Worm (Caenorhabditis elegans) whole organism, young adult: Measurements from ENCODE around the gene daf-42.
"Not testable (repeated sequence)": the region's sequence is repeated elsewhere in the genome, so short reads cannot be mapped to it uniquely, and the experiment has no call there.

ENCODE experiments used
- F22D6.2 ChIP-seq: sonication (generic microtip); optimal IDR thresholded peaks from 2 replicates; lab custom pipeline; 2016; ENCODE audit warnings: mild to moderate bottlenecking, missing genetic modification characterization, missing compliant biosample characterization
- ama-1 ChIP-seq, 3 experiments: fragments of 150-350 bp in 1 of 3; sonication (generic microtip) in 2 of 3; optimal IDR thresholded peaks; 2 replicates each; lab custom pipeline; 2014 to 2018; ENCODE audit warnings: missing biosample characterization in 2 of 3, missing genetic modification characterization in 2 of 3, missing genetic modification reagents in 2 of 3
- egrh-3 ChIP-seq: fragments of 200-800 bp; sonication (Bioruptor generic); IDR thresholded peaks from 2 replicates; pipeline ENCODE4 v1.3.6; 2022; ENCODE audit warnings: missing genetic modification reagents, missing genetic modification characterization, missing compliant biosample characterization
- madf-6 ChIP-seq: fragments of 200-800 bp; sonication (Bioruptor generic); IDR thresholded peaks from 2 replicates; pipeline ENCODE4 v1.3.6; 2022; ENCODE audit warnings: missing genetic modification reagents, missing genetic modification characterization, missing compliant biosample characterization
- nhr-179 ChIP-seq: sonication (generic microtip); optimal IDR thresholded peaks from 2 replicates; lab custom pipeline; 2016; ENCODE audit warnings: mild to moderate bottlenecking, missing genetic modification characterization, missing compliant biosample characterization
- nhr-90 ChIP-seq: sonication (generic microtip); optimal IDR thresholded peaks from 2 replicates; lab custom pipeline; 2016; ENCODE audit warnings: missing genotype, mild to moderate bottlenecking, missing genetic modification characterization, missing compliant biosample characterization
- snpc-3.4 ChIP-seq: sonication (generic microtip); optimal IDR thresholded peaks from 2 replicates; lab custom pipeline; 2017; ENCODE audit warnings: missing genetic modification characterization, mild to moderate bottlenecking, missing compliant biosample characterization, antibody characterized with exemption, moderate library complexity, missing genotype, missing genetic modification reagents
- snpc-4 ChIP-seq, 5 experiments: fragments of 150-350 bp in 1 of 5; sonication (generic microtip) in 4 of 5; optimal IDR thresholded peaks; 2 replicates each; lab custom pipeline; 2014 to 2018; ENCODE audit warnings: missing genetic modification characterization in 5 of 5, missing biosample characterization in 3 of 5, antibody characterized with exemption in 2 of 5, mild to moderate bottlenecking in 2 of 5, missing compliant biosample characterization in 2 of 5, missing genotype in 2 of 5, moderate library complexity in 2 of 5, missing genetic modification reagents in 1 of 5
- tbp1 ChIP-seq: fragments of 200-800 bp; sonication (Bioruptor generic); optimal IDR thresholded peaks from 2 replicates; lab custom pipeline; 2018; ENCODE audit warnings: mild to moderate bottlenecking, missing genetic modification characterization, missing compliant biosample characterization
- ztf-3 ChIP-seq: fragments of 200-800 bp; sonication (Bioruptor generic); optimal IDR thresholded peaks from 2 replicates; lab custom pipeline; 2018; ENCODE audit warnings: mild to moderate bottlenecking, missing genetic modification characterization, missing compliant biosample characterization

- TF ChIP-seq nhr-179; ama-1 (optimal IDR thresholded peaks at IDR 0.05; lab: Kevin White, UChicago); ama-1 (GFP tag; optimal IDR thresholded peaks at IDR 0.05; lab: Kevin White, UChicago); ztf-3 (GFP tag; lab: Kevin White, UChicago); snpc-4 (GFP tag; optimal IDR thresholded peaks at IDR 0.05; lab: Kevin White, UChicago); snpc-4 (tag; optimal IDR thresholded peaks at IDR 0.05; lab: Kevin White, UChicago); nhr-90 (tag; lab: Kevin White, UChicago); egrh-3; madf-6 (GFP tag; lab: Robert Waterston, UW); tbp1 (GFP tag; lab: Kevin White, UChicago); F22D6.2 (tag; lab: Kevin White, UChicago); snpc-3.4 (tag; lab: Kevin White, UChicago): not testable (repeated sequence)
Measured at ce11 chrIV:7365011-7365410, 18.4 kb upstream of the daf-42 start, which contains the start of gene Y40C5A.4.
